Fruit fly (Drosophila melanogaster) whole organism, pupa: ENCODE measurements around the gene nrv1.

Experiments used
- CG10348 ChIP-seq: fragments of 200-800 bp; sonication (Bioruptor generic); IDR thresholded peaks from 2 replicates; pipeline ENCODE4 v1.3.6; 2022; ENCODE audit warnings: missing biosample characterization, missing genetic modification characterization
- CG12605 ChIP-seq: fragments of 200-800 bp; sonication (Bioruptor generic); IDR thresholded peaks from 2 replicates; pipeline ENCODE4 v1.3.6; 2022; ENCODE audit warnings: missing biosample characterization, missing genetic modification characterization
- CG13204 ChIP-seq: fragments of 200-800 bp; sonication (Bioruptor generic); optimal IDR thresholded peaks from 2 replicates; lab custom pipeline; 2018; ENCODE audit warnings: missing biosample characterization, mild to moderate bottlenecking, missing genetic modification characterization, moderate library complexity
- CG14655 ChIP-seq: fragments of 200-800 bp; sonication (Bioruptor generic); optimal IDR thresholded peaks from 3 replicates; lab custom pipeline; 2017; ENCODE audit warnings: mild to moderate bottlenecking, missing biosample characterization, missing genetic modification reagents, missing genetic modification characterization
- CG15710 ChIP-seq: fragments of 200-800 bp; sonication (Bioruptor generic); optimal IDR thresholded peaks from 2 replicates; lab custom pipeline; 2018; ENCODE audit warnings: missing biosample characterization, mild to moderate bottlenecking, missing genetic modification characterization, moderate library complexity
- CG17806 ChIP-seq: fragments of 200-800 bp; sonication (Bioruptor generic); optimal IDR thresholded peaks from 2 replicates; lab custom pipeline; 2018; ENCODE audit warnings: missing biosample characterization, mild to moderate bottlenecking, missing genetic modification characterization, moderate library complexity
- CG32121 ChIP-seq: fragments of 200-800 bp; sonication (Bioruptor generic); IDR thresholded peaks from 2 replicates; pipeline ENCODE4 v1.3.6; 2022; ENCODE audit warnings: missing biosample characterization, missing genetic modification characterization
- CG34367 ChIP-seq: fragments of 200-800 bp; sonication (Bioruptor generic); optimal IDR thresholded peaks from 2 replicates; lab custom pipeline; 2018; ENCODE audit warnings: missing biosample characterization, mild to moderate bottlenecking, missing genetic modification characterization
- CG4496 ChIP-seq: fragments of 200-800 bp; sonication (Bioruptor generic); IDR thresholded peaks from 3 replicates; pipeline ENCODE4 v1.3.6; 2022; ENCODE audit warnings: missing biosample characterization, missing genetic modification characterization
- CG8159 ChIP-seq: fragments of 200-800 bp; sonication (Bioruptor generic); optimal IDR thresholded peaks from 3 replicates; lab custom pipeline; 2018; ENCODE audit warnings: missing biosample characterization, mild to moderate bottlenecking, missing genetic modification characterization, moderate library complexity
- CG8301 ChIP-seq: fragments of 200-800 bp; sonication (Bioruptor generic); optimal IDR thresholded peaks from 2 replicates; lab custom pipeline; 2018; ENCODE audit warnings: missing biosample characterization, mild to moderate bottlenecking, missing genetic modification characterization
- CG9948 ChIP-seq: fragments of 200-800 bp; sonication (Bioruptor generic); optimal IDR thresholded peaks from 2 replicates; lab custom pipeline; 2018; ENCODE audit warnings: missing biosample characterization, mild to moderate bottlenecking, missing genetic modification characterization, moderate library complexity
- D1 ChIP-seq: fragments of 200-800 bp; sonication (Bioruptor generic); optimal IDR thresholded peaks from 2 replicates; lab custom pipeline; 2018; ENCODE audit warnings: missing biosample characterization, mild to moderate bottlenecking, missing genetic modification characterization, moderate library complexity
- EcR ChIP-seq: fragments of 200-800 bp; sonication (Bioruptor generic); optimal IDR thresholded peaks from 3 replicates; lab custom pipeline; 2019; ENCODE audit warnings: missing biosample characterization, missing genetic modification characterization, mild to moderate bottlenecking, moderate library complexity, missing genetic modification reagents
- Ets98B ChIP-seq: fragments of 200-800 bp; sonication (Bioruptor generic); IDR thresholded peaks from 2 replicates; pipeline ENCODE4 v1.3.6; 2022; ENCODE audit warnings: missing biosample characterization, missing genetic modification characterization
- Pif1A ChIP-seq: fragments of 200-800 bp; sonication (Bioruptor generic); optimal IDR thresholded peaks from 3 replicates; lab custom pipeline; 2016; ENCODE audit warnings: missing biosample characterization, missing genetic modification characterization
- Pif1B ChIP-seq: fragments of 200-800 bp; sonication (Bioruptor generic); optimal IDR thresholded peaks from 3 replicates; lab custom pipeline; 2016; ENCODE audit warnings: missing biosample characterization, missing genetic modification characterization
- Snoo ChIP-seq: fragments of 200-800 bp; sonication (Bioruptor generic); optimal IDR thresholded peaks from 3 replicates; lab custom pipeline; 2017; ENCODE audit warnings: missing biosample characterization, mild to moderate bottlenecking, missing genetic modification characterization, inconsistent platforms
- fd96Ca ChIP-seq: fragments of 200-800 bp; sonication (Bioruptor generic); IDR thresholded peaks from 3 replicates; pipeline ENCODE4 v1.3.6; 2022; ENCODE audit warnings: missing biosample characterization, missing genetic modification characterization
- gl ChIP-seq: fragments of 200-800 bp; sonication (Bioruptor generic); optimal IDR thresholded peaks from 2 replicates; lab custom pipeline; 2018; ENCODE audit warnings: missing biosample characterization, mild to moderate bottlenecking, missing genetic modification characterization
- rn ChIP-seq: fragments of 200-800 bp; sonication (Bioruptor generic); IDR thresholded peaks from 2 replicates; pipeline ENCODE4 v1.3.6; 2022; ENCODE audit warnings: missing biosample characterization, missing genetic modification characterization

nrv1 gene

DNA sequence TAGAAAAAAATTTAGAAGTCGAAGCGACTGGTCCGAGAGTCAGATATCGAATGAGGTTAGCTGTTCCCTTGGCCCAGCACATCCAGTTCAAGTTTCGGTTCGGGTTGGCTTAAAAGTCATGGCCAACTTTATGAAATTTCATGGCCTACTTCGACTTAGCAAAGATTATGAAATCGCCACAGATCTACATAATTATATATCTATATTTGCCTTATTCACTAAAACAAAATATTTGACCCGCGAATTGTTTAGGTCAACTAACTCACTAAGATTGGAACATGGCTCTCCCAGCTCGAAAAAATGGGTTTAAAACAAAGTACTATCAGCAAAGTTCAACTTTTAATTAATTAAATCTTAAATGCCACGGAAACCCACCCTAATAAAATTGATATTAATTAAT, 14.1 kb upstream of the nrv1 start, which contains the start of gene CG17376:
TSS of gene CG17376 (minus strand) at position 101 of the 400 bp plus-strand sequence.
- TF ChIP-seq CG8301 (no peak), CG9948 (tag; lab: Kevin White, UChicago) (no peak)

DNA sequence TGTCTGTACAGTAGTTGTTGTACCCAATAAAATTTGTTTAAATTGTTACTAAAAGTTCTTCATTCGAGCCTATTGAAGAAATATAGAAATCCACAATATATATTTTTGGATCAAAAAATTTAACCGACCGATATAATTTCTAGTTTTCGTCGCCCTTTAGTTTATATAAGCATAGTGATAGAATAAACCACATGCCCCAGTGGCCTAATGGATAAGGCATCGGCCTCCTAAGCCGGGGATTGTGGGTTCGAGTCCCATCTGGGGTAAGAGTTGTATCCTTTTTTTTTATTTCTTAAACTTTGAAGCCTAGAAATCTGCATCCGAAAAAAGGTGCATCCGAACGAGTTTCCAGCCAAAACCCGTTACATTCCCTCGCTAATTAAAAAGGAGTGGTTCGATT, 12.9 kb upstream of the nrv1 start:
- TF ChIP-seq D1 (no peak), EcR (GFP tag; lab: Kevin White, UChicago) (no peak), CG15710 (tag; lab: Kevin White, UChicago) (no peak), CG9948 (tag; lab: Kevin White, UChicago) (no peak), CG8301 (no peak), CG10348 (GFP tag; lab: Robert Waterston, UW) (no peak), CG4496 (GFP tag; lab: Robert Waterston, UW) (no peak), Pif1A (GFP tag; lab: Kevin White, UChicago) (no peak), rn (GFP tag; lab: Robert Waterston, UW) (no peak), Ets98B (GFP tag; lab: Robert Waterston, UW) (no peak), CG17806 (tag; lab: Kevin White, UChicago) (no peak), Snoo (no peak), fd96Ca (GFP tag; lab: Robert Waterston, UW) (no peak), CG32121 (no peak), CG8159 (no peak)

dm6 chr2L:6798762-6799246, 12.1 kb upstream of the nrv1 start, which contains the start of the genes nrv2 and CG43610:
Gene nrv2 (minus strand): TSS chr2L:6798862.
Gene CG43610 (plus strand): TSS chr2L:6799196.
- TF ChIP-seq CG8159: no peak
- no peak for TF ChIP-seq CG8301
- no peak for TF ChIP-seq CG9948 (tag; lab: Kevin White, UChicago)
- TF ChIP-seq CG17806 (tag; lab: Kevin White, UChicago): no peak
- TF ChIP-seq CG15710 (tag; lab: Kevin White, UChicago): no peak
- TF ChIP-seq rn (GFP tag; lab: Robert Waterston, UW): no peak
- TF ChIP-seq Pif1A (GFP tag; lab: Kevin White, UChicago): no peak
- TF ChIP-seq CG12605 (GFP tag; lab: Robert Waterston, UW): no peak
- TF ChIP-seq CG32121: no peak
- no peak for TF ChIP-seq Snoo
- TF ChIP-seq CG34367 (tag; lab: Kevin White, UChicago): no peak
- no peak for TF ChIP-seq Ets98B (GFP tag; lab: Robert Waterston, UW)
- no peak for TF ChIP-seq CG10348 (GFP tag; lab: Robert Waterston, UW)
- no peak for TF ChIP-seq CG13204 (GFP tag; lab: Kevin White, UChicago)
- TF ChIP-seq Pif1B (GFP tag; lab: Kevin White, UChicago): no peak

DNA sequence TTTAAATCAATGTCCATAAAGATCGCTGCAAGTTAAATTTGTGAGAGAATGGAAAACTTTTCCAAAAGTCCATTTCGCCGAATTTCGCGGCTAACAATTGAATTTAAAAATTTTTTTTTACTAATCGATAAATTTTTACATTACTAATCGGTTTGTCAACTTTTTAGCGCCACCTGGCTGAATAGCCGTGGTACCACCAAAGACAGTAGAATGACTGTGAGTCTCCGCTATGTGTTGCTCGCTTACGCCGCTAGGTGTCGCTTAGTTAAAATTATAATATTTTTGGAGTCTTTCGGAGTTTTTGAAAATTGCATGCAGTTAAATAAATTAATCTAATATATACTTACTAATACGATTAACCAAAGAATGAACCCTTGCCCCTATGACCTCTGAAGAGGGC, 10.7 kb upstream of the nrv1 start:
- TF ChIP-seq D1 (peak; percentile 27), CG9948 (tag; lab: Kevin White, UChicago) (no peak), Pif1A (GFP tag; lab: Kevin White, UChicago) (no peak), Pif1B (GFP tag; lab: Kevin White, UChicago) (no peak), CG15710 (tag; lab: Kevin White, UChicago) (no peak), Snoo (no peak), CG14655 (GFP tag; lab: Kevin White, UChicago) (no peak), CG13204 (GFP tag; lab: Kevin White, UChicago) (no peak), CG12605 (GFP tag; lab: Robert Waterston, UW) (no peak)

DNA sequence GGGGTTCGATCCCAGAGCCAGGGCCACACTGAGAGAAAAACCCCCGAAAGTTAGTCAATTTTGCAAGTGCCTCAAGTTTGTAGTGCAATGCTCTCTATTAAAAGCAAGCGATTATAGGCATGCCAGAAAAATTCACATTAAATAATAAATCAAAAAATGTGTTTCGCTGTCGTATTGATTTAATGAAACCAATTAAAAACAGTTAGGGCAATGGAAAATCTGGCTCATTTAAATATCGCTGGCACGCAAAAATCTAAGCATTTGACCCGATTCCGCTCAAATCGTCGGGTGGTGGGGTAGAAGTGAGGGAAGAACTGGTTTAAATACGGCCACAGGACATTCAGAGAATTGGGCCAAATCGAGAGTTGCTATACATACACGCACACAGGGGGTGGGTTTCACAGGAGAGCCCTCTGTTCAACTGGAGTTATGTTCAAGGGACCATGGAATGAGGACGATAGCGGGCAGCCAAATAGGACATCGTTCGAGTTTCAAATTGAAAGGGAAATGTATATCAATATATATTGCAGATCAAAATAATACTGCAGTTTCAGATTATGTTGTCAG, 8.4 kb upstream of the nrv1 start:
- peak; percentile 33; the same call in 1 of the 2 replicates for TF ChIP-seq CG32121
- TF ChIP-seq CG14655 (GFP tag; lab: Kevin White, UChicago): no peak
- TF ChIP-seq CG8159: no peak
- no peak for TF ChIP-seq CG9948 (tag; lab: Kevin White, UChicago)

dm6 chr2L:6794418-6794793, 7.7 kb upstream of the nrv1 start:
- TF ChIP-seq EcR (GFP tag; lab: Kevin White, UChicago): no peak
- TF ChIP-seq CG34367 (tag; lab: Kevin White, UChicago): no peak
- TF ChIP-seq Pif1B (GFP tag; lab: Kevin White, UChicago): no peak
- no peak for TF ChIP-seq CG17806 (tag; lab: Kevin White, UChicago)
- TF ChIP-seq CG15710 (tag; lab: Kevin White, UChicago): no peak
- TF ChIP-seq rn (GFP tag; lab: Robert Waterston, UW): no peak
- TF ChIP-seq CG14655 (GFP tag; lab: Kevin White, UChicago): no peak
- TF ChIP-seq gl (tag; lab: Kevin White, UChicago): no peak
- TF ChIP-seq fd96Ca (GFP tag; lab: Robert Waterston, UW): no peak
- no peak for TF ChIP-seq CG32121
- TF ChIP-seq CG9948 (tag; lab: Kevin White, UChicago): no peak
- TF ChIP-seq Snoo: no peak
- TF ChIP-seq CG13204 (GFP tag; lab: Kevin White, UChicago): no peak
- no peak for TF ChIP-seq Ets98B (GFP tag; lab: Robert Waterston, UW)
- no peak for TF ChIP-seq CG4496 (GFP tag; lab: Robert Waterston, UW)
- no peak for TF ChIP-seq CG12605 (GFP tag; lab: Robert Waterston, UW)
